Worm (Caenorhabditis elegans): ENCODE measurements around the gene bbs-4.

The bbs-4 gene

ce11 chrIII:9595563-9595962 is 16.4 kb downstream of the bbs-4 start, which contains the start of gene rom-2:
Gene rom-2 (minus strand): TSS chrIII:9595663.
- TF ChIP-seq ref-1 (GFP tag; conservative IDR thresholded peaks at IDR 0.05) (no peak), ztf-23 (GFP tag; IDR thresholded peaks at IDR 0.05) (no peak), ztf-29 (GFP tag; IDR thresholded peaks at IDR 0.05) (no peak), klf-2 (GFP tag; conservative IDR thresholded peaks at IDR 0.05) (no peak), tab-1 (GFP tag; IDR thresholded peaks at IDR 0.05) (no peak)

ce11 chrIII:9592118-9592517 is 19.9 kb downstream of the bbs-4 start, which contains the start of gene acox-1.5:
Gene acox-1.5 (minus strand): TSS chrIII:9592192.
- TF ChIP-seq ref-1 (GFP tag; conservative IDR thresholded peaks at IDR 0.05) (no peak), tab-1 (GFP tag; IDR thresholded peaks at IDR 0.05) (no peak), klf-2 (GFP tag; conservative IDR thresholded peaks at IDR 0.05) (no peak), ztf-29 (GFP tag; IDR thresholded peaks at IDR 0.05) (no peak), med-1 (GFP tag; optimal IDR thresholded peaks at IDR 0.05; ENCODE audit: insufficient read depth) (no peak), flt-1 (GFP tag; IDR thresholded peaks at IDR 0.05) (no peak), T22C8.4 (GFP tag; IDR thresholded peaks at IDR 0.05) (no peak), ztf-23 (GFP tag; IDR thresholded peaks at IDR 0.05) (no peak)

ce11 chrIII:9590212-9590611 is 21.8 kb downstream of the bbs-4 start:
- no peak for TF ChIP-seq ztf-23 (GFP tag; IDR thresholded peaks at IDR 0.05)

DNA sequence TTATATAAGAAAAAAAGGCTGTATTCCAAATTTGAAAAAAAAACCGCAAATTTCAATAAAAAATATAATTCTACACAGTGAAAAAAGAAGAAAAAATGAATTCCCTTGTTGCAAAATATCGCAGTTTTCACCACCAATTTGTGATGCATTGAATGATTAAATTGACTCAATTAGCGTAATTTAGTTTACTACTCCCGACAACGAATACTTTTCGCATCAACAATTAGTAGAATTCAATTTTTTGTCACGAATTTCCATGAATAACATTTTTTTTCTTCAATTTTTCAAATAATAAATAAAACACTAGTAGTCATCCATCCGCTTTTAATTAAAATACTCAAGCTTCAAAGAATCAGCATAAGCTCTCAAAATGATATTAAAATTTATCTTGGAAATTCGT is 26.7 kb downstream of the bbs-4 start:
- no peak for TF ChIP-seq cog-1 (tag; optimal IDR thresholded peaks at IDR 0.05)
- no peak for TF ChIP-seq ref-1 (GFP tag; conservative IDR thresholded peaks at IDR 0.05)
- no peak for TF ChIP-seq flt-1 (GFP tag; IDR thresholded peaks at IDR 0.05)
- no peak for TF ChIP-seq klf-2 (GFP tag; conservative IDR thresholded peaks at IDR 0.05)
- TF ChIP-seq tab-1 (GFP tag; IDR thresholded peaks at IDR 0.05), result no peak
- no peak for TF ChIP-seq T22C8.4 (GFP tag; IDR thresholded peaks at IDR 0.05)
- TF ChIP-seq ztf-29 (GFP tag; IDR thresholded peaks at IDR 0.05), result no peak
- no peak for TF ChIP-seq med-1 (GFP tag; optimal IDR thresholded peaks at IDR 0.05; ENCODE audit: insufficient read depth)
- TF ChIP-seq ztf-23 (GFP tag; IDR thresholded peaks at IDR 0.05), result no peak

ce11 chrIII:9583224-9583623 is 28.8 kb downstream of the bbs-4 start:
- TF ChIP-seq ztf-29 (GFP tag; IDR thresholded peaks at IDR 0.05), result no peak
- TF ChIP-seq klf-2 (GFP tag; conservative IDR thresholded peaks at IDR 0.05), result no peak
- TF ChIP-seq ref-1 (GFP tag; conservative IDR thresholded peaks at IDR 0.05), result no peak
- no peak for TF ChIP-seq med-1 (GFP tag; optimal IDR thresholded peaks at IDR 0.05; ENCODE audit: insufficient read depth)
- no peak for TF ChIP-seq cog-1 (tag; optimal IDR thresholded peaks at IDR 0.05)
- TF ChIP-seq tab-1 (GFP tag; IDR thresholded peaks at IDR 0.05), result no peak
- TF ChIP-seq flt-1 (GFP tag; IDR thresholded peaks at IDR 0.05), result no peak
- no peak for TF ChIP-seq T22C8.4 (GFP tag; IDR thresholded peaks at IDR 0.05)
- no peak for TF ChIP-seq ztf-23 (GFP tag; IDR thresholded peaks at IDR 0.05)

- TF ChIP-seq klf-2 (GFP tag; conservative IDR thresholded peaks at IDR 0.05) (no peak), flt-1 (GFP tag; IDR thresholded peaks at IDR 0.05) (no peak), ztf-29 (GFP tag; IDR thresholded peaks at IDR 0.05) (no peak), tab-1 (GFP tag; IDR thresholded peaks at IDR 0.05) (no peak), T22C8.4 (GFP tag; IDR thresholded peaks at IDR 0.05) (no peak), ref-1 (GFP tag; conservative IDR thresholded peaks at IDR 0.05) (no peak), cog-1 (tag; optimal IDR thresholded peaks at IDR 0.05) (no peak), ztf-23 (GFP tag; IDR thresholded peaks at IDR 0.05) (no peak), med-1 (GFP tag; optimal IDR thresholded peaks at IDR 0.05; ENCODE audit: insufficient read depth) (no peak)
Observed at ce11 chrIII:9582240-9582639, 29.8 kb downstream of the bbs-4 start, which contains the start of gene C48B4.3. Gene C48B4.3 (minus strand): TSS chrIII:9582388.

DNA sequence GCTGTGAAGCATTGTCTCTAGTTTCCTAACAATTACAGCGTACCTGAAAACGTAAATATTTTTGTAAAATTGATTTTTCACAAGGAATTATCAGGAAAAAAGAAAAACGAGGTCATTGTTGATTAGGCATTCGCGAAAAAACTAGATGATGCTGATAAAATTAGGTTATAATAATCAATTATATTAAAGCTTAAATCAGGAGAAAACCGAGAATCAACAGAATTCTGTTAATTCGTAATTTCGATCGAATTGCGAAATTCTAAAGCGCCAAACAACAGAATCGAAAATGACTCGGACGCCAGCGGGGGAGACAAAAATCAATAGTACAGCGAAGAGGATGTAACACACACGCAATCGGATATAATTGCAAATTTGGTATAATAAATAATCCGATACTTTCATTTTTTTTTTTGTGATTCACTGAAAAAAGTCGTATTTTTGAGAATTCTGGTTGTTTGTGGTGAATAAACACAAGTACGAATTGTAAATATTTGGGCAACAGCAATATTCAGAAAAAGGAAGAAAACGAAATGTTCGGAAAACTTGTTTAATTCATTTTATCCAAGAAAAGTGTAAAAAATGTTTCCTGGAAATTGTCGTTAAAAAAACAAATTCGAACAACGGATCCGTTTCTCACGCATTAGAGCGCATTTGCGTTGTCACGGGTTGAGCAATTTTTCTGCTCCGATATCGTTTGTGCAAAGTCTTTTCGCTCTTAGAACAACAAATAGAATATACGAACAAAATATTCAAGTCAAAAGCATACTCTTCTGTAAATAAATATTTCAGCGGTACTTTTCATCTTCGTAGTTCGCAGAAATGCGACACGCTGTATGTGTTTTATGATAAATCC is 31.7 kb downstream of the bbs-4 start, which contains the start of gene ced-7:
ced-7 (minus strand) TSS at position 51 of the 853 bp plus-strand sequence.
- no peak for TF ChIP-seq ref-1 (GFP tag; conservative IDR thresholded peaks at IDR 0.05)
- TF ChIP-seq ztf-23 (GFP tag; IDR thresholded peaks at IDR 0.05), result no peak
- no peak for TF ChIP-seq flt-1 (GFP tag; IDR thresholded peaks at IDR 0.05)
- TF ChIP-seq cog-1 (tag; optimal IDR thresholded peaks at IDR 0.05), result no peak
- TF ChIP-seq klf-2 (GFP tag; conservative IDR thresholded peaks at IDR 0.05), result no peak
- TF ChIP-seq ztf-29 (GFP tag; IDR thresholded peaks at IDR 0.05), result no peak
- no peak for TF ChIP-seq med-1 (GFP tag; optimal IDR thresholded peaks at IDR 0.05; ENCODE audit: insufficient read depth)
- no peak for TF ChIP-seq tab-1 (GFP tag; IDR thresholded peaks at IDR 0.05)
- TF ChIP-seq T22C8.4 (GFP tag; IDR thresholded peaks at IDR 0.05), result no peak

ce11 chrIII:9570869-9571268 is 41.1 kb downstream of the bbs-4 start:
- TF ChIP-seq klf-2 (GFP tag; conservative IDR thresholded peaks at IDR 0.05) (no peak), ztf-29 (GFP tag; IDR thresholded peaks at IDR 0.05) (no peak), med-1 (GFP tag; optimal IDR thresholded peaks at IDR 0.05; ENCODE audit: insufficient read depth) (no peak), flt-1 (GFP tag; IDR thresholded peaks at IDR 0.05) (no peak), tab-1 (GFP tag; IDR thresholded peaks at IDR 0.05) (no peak), ztf-23 (GFP tag; IDR thresholded peaks at IDR 0.05) (no peak)

ce11 chrIII:9568451-9568850 is 43.5 kb downstream of the bbs-4 start, which contains the start of gene C48B4.13:
Gene C48B4.13 (plus strand): TSS chrIII:9568751.
- TF ChIP-seq T22C8.4 (GFP tag; IDR thresholded peaks at IDR 0.05), result no peak
- TF ChIP-seq ref-1 (GFP tag; conservative IDR thresholded peaks at IDR 0.05), result no peak
- no peak for TF ChIP-seq klf-2 (GFP tag; conservative IDR thresholded peaks at IDR 0.05)

ce11 chrIII:9565973-9566372 is 46.0 kb downstream of the bbs-4 start, which contains the start of gene C48B4.11:
Gene C48B4.11 (minus strand): TSS chrIII:9566115.
- TF ChIP-seq tab-1 (GFP tag; IDR thresholded peaks at IDR 0.05), result no peak
- TF ChIP-seq ztf-23 (GFP tag; IDR thresholded peaks at IDR 0.05), result no peak
- no peak for TF ChIP-seq T22C8.4 (GFP tag; IDR thresholded peaks at IDR 0.05)
- no peak for TF ChIP-seq klf-2 (GFP tag; conservative IDR thresholded peaks at IDR 0.05)
- no peak for TF ChIP-seq cog-1 (tag; optimal IDR thresholded peaks at IDR 0.05)
- no peak for TF ChIP-seq ref-1 (GFP tag; conservative IDR thresholded peaks at IDR 0.05)
- TF ChIP-seq flt-1 (GFP tag; IDR thresholded peaks at IDR 0.05), result no peak
- no peak for TF ChIP-seq med-1 (GFP tag; optimal IDR thresholded peaks at IDR 0.05; ENCODE audit: insufficient read depth)
- TF ChIP-seq ztf-29 (GFP tag; IDR thresholded peaks at IDR 0.05), result no peak
